Fruit fly (Drosophila melanogaster): ENCODE data around the gene CG34452.

Gene CG34452

dm6 chr3L:15636978-15637377, 50.7 kb downstream of the CG34452 start (continued):
- TF ChIP-seq HLH4C (GFP tag; IDR thresholded peaks at IDR 0.05; ENCODE audit: partially characterized antibody) (no peak), gcm2 (GFP tag; optimal IDR thresholded peaks at IDR 0.05) (no peak), stwl (tag; optimal IDR thresholded peaks at IDR 0.05) (peak; percentile 77), CG6813 (GFP tag; optimal IDR thresholded peaks at IDR 0.05) (no peak), CG7357 (GFP tag; IDR thresholded peaks at IDR 0.05) (no peak), pum (GFP tag; optimal IDR thresholded peaks at IDR 0.05) (no peak), CG16779 (GFP tag; IDR thresholded peaks at IDR 0.05) (no peak), TFAM (GFP tag; optimal IDR thresholded peaks at IDR 0.05) (no peak), unc-4 (GFP tag; IDR thresholded peaks at IDR 0.05; ENCODE audit: partially characterized antibody) (no peak), sens (GFP tag) (peak; percentile 71), run (tag; optimal IDR thresholded peaks at IDR 0.05) (no peak), D19A (tag; optimal IDR thresholded peaks at IDR 0.05) (no peak), CG10431 (GFP tag; optimal IDR thresholded peaks at IDR 0.05) (no peak), HmgD (GFP tag; optimal IDR thresholded peaks at IDR 0.05) (no peak), tll (GFP tag; optimal IDR thresholded peaks at IDR 0.05) (no peak), Mes4 (GFP tag; optimal IDR thresholded peaks at IDR 0.05) (no peak), Blimp-1 (GFP tag; optimal IDR thresholded peaks at IDR 0.05) (no peak), slp2 (GFP tag; optimal IDR thresholded peaks at IDR 0.05) (no peak), CG15479 (GFP tag; optimal IDR thresholded peaks at IDR 0.05) (no peak), jumu (GFP tag; optimal IDR thresholded peaks at IDR 0.05) (no peak), NFAT (GFP tag; IDR thresholded peaks at IDR 0.05) (no peak), fd96Cb (tag; optimal IDR thresholded peaks at IDR 0.05) (no peak), bsh (GFP tag; optimal IDR thresholded peaks at IDR 0.05) (peak in 1 of 2 experiments; percentile 29), Elba2 (GFP tag; optimal IDR thresholded peaks at IDR 0.05) (no peak), CG17385 (GFP tag; optimal IDR thresholded peaks at IDR 0.05) (peak; percentile 1), grau (tag; optimal IDR thresholded peaks at IDR 0.05) (peak; percentile 20), her (GFP tag; optimal IDR thresholded peaks at IDR 0.05) (no peak), Med (GFP tag) (peak; percentile 15), inv (GFP tag; IDR thresholded peaks at IDR 0.05; ENCODE audit: partially characterized antibody) (no peak), Hand (GFP tag; optimal IDR thresholded peaks at IDR 0.05) (no peak), CG9727 (GFP tag; optimal IDR thresholded peaks at IDR 0.05) (no peak), CG10462 (GFP tag; optimal IDR thresholded peaks at IDR 0.05) (no peak), Ada2b (GFP tag; IDR thresholded peaks at IDR 0.05) (no peak), fd102C (GFP tag; optimal IDR thresholded peaks at IDR 0.05) (no peak), CG3281 (GFP tag; optimal IDR thresholded peaks at IDR 0.05) (no peak), lmd (GFP tag; IDR thresholded peaks at IDR 0.05) (no peak), Opbp (GFP tag; IDR thresholded peaks at IDR 0.05; ENCODE audit: partially characterized antibody) (peak; percentile 31; the same call in 1 of the 3 replicates), CG2875 (GFP tag; optimal IDR thresholded peaks at IDR 0.05) (no peak), CG31224 (GFP tag; IDR thresholded peaks at IDR 0.05) (no peak), Doc3 (GFP tag; IDR thresholded peaks at IDR 0.05; ENCODE audit: partially characterized antibody) (no peak), br (optimal IDR thresholded peaks at IDR 0.05) (no peak), tgo (GFP tag; IDR thresholded peaks at IDR 0.05) (no peak), Lim3 (GFP tag; IDR thresholded peaks at IDR 0.05) (no peak), CG4730 (GFP tag; IDR thresholded peaks at IDR 0.05) (no peak), Dref (GFP tag; IDR thresholded peaks at IDR 0.05) (no peak), CG7839 (tag; optimal IDR thresholded peaks at IDR 0.05) (no peak), Neu2 (GFP tag; optimal IDR thresholded peaks at IDR 0.05; ENCODE audit: borderline replicate concordance) (no peak), CG1233 (GFP tag; optimal IDR thresholded peaks at IDR 0.05) (no peak), crc (GFP tag; optimal IDR thresholded peaks at IDR 0.05) (no peak), Drgx (GFP tag; IDR thresholded peaks at IDR 0.05) (no peak), corto (GFP tag; optimal IDR thresholded peaks at IDR 0.05) (no peak)
